Fruit fly (Drosophila melanogaster) whole organism, adult: ENCODE data around the gene Nnk.

Experiments
- CG11617 ChIP-seq: fragments of 200-800 bp; sonication (Bioruptor generic); optimal IDR thresholded peaks from 2 replicates; lab custom pipeline; 2017; ENCODE audit warnings: mild to moderate bottlenecking, missing biosample characterization, missing genetic modification reagents, missing genetic modification characterization
- CG12768 ChIP-seq: fragments of 200-800 bp; sonication (Bioruptor generic); optimal IDR thresholded peaks from 2 replicates; lab custom pipeline; 2017; ENCODE audit warnings: missing biosample characterization, missing genetic modification characterization, mild to moderate bottlenecking, moderate library complexity, missing genetic modification reagents
- CG14711 ChIP-seq: fragments of 200-800 bp; sonication (Bioruptor generic); optimal IDR thresholded peaks from 2 replicates; lab custom pipeline; 2018; ENCODE audit warnings: missing biosample characterization, mild to moderate bottlenecking, missing genetic modification characterization, moderate library complexity
- CG1620 ChIP-seq: fragments of 200-800 bp; sonication (Bioruptor generic); optimal IDR thresholded peaks from 2 replicates; lab custom pipeline; 2016; ENCODE audit warnings: missing biosample characterization, missing genetic modification characterization
- CG33017 ChIP-seq: fragments of 200-800 bp; sonication (Bioruptor generic); optimal IDR thresholded peaks from 2 replicates; lab custom pipeline; 2018; ENCODE audit warnings: missing biosample characterization, mild to moderate bottlenecking, missing genetic modification characterization, moderate library complexity
- CG5204 ChIP-seq: fragments of 200-800 bp; sonication (Bioruptor generic); optimal IDR thresholded peaks from 2 replicates; lab custom pipeline; 2016; ENCODE audit warnings: missing biosample characterization, missing genetic modification characterization
- CG7045 ChIP-seq: fragments of 200-800 bp; sonication (Bioruptor generic); optimal IDR thresholded peaks from 2 replicates; lab custom pipeline; 2017; ENCODE audit warnings: missing biosample characterization, mild to moderate bottlenecking, missing genetic modification characterization
- CG7101 ChIP-seq: fragments of 200-800 bp; sonication (Bioruptor generic); optimal IDR thresholded peaks from 2 replicates; lab custom pipeline; 2018; ENCODE audit warnings: missing biosample characterization, mild to moderate bottlenecking, missing genetic modification characterization, moderate library complexity
- Clk ChIP-seq: fragments of 200-800 bp; sonication (Bioruptor generic); optimal IDR thresholded peaks from 2 replicates; lab custom pipeline; 2017; ENCODE audit warnings: missing biosample characterization, missing genetic modification characterization
- Crg-1 ChIP-seq: fragments of 200-800 bp; sonication (Bioruptor generic); optimal IDR thresholded peaks from 2 replicates; lab custom pipeline; 2016; ENCODE audit warnings: missing biosample characterization, missing genetic modification characterization
- Hr96 ChIP-seq: fragments of 200-800 bp; sonication (Bioruptor generic); optimal IDR thresholded peaks from 2 replicates; lab custom pipeline; 2016; ENCODE audit warnings: missing biosample characterization, missing genetic modification characterization
- Mnt ChIP-seq: fragments of 200-800 bp; sonication (Bioruptor generic); optimal IDR thresholded peaks from 2 replicates; lab custom pipeline; 2016; ENCODE audit warnings: missing biosample characterization, mild to moderate bottlenecking, missing genetic modification characterization
- bab1 ChIP-seq: fragments of 200-800 bp; sonication (Bioruptor generic); optimal IDR thresholded peaks from 3 replicates; lab custom pipeline; 2019; ENCODE audit warnings: missing biosample characterization, mild to moderate bottlenecking, missing genetic modification characterization, moderate library complexity
- cic ChIP-seq: fragments of 200-800 bp; sonication (Bioruptor generic); optimal IDR thresholded peaks from 2 replicates; lab custom pipeline; 2017; ENCODE audit warnings: missing biosample characterization, mild to moderate bottlenecking, missing genetic modification characterization, moderate library complexity
- cnc ChIP-seq, 2 experiments: fragments of >200 bp; optimal IDR thresholded peaks; 2 replicates each; lab custom pipeline; 2017
- kay ChIP-seq: fragments of 200-800 bp; sonication (Bioruptor generic); peaks from one replicate; lab custom pipeline; 2016; ENCODE audit warnings: missing biosample characterization, missing genetic modification characterization, borderline replicate concordance
- ovo ChIP-seq: fragments of 200-800 bp; sonication (Bioruptor generic); optimal IDR thresholded peaks from 2 replicates; lab custom pipeline; 2016; ENCODE audit warnings: missing biosample characterization, missing genetic modification characterization
- pad ChIP-seq: fragments of 200-800 bp; sonication (Bioruptor generic); optimal IDR thresholded peaks from 3 replicates; lab custom pipeline; 2017; ENCODE audit warnings: missing biosample characterization, missing genetic modification characterization, mild to moderate bottlenecking, moderate library complexity, missing genetic modification reagents
- tj ChIP-seq: fragments of 200-800 bp; sonication (Bioruptor generic); optimal IDR thresholded peaks from 3 replicates; lab custom pipeline; 2017; ENCODE audit warnings: missing biosample characterization, mild to moderate bottlenecking, missing genetic modification characterization, moderate library complexity
- toe ChIP-seq: fragments of 200-800 bp; sonication (Bioruptor generic); optimal IDR thresholded peaks from 2 replicates; lab custom pipeline; 2016; ENCODE audit warnings: missing biosample characterization, missing genetic modification characterization

The Nnk gene

dm6 chr3R:17825806-17826583, 20.9 kb upstream of the Nnk start:
- TF ChIP-seq CG11617 (GFP tag; lab: Kevin White, UChicago), result no peak

DNA sequence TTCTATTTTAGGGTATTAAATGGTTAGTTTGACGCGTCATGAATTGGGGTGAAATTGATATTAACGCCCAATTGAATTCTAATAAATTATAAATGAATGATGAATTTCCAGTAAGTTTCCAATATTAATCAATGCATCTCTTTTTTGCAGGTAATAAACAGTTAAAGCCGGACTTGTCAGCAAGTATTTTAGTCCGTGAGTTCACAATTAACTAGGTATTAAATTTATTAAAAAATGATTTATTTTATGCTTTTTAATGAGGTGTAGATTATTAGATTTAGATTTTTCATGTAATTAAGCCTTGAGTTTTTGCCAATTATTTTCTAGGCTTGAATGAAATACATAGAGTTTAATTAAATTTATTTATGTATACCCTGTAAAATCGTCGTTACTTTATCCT, 16.7 kb upstream of the Nnk start:
- TF ChIP-seq Mnt (GFP tag; lab: Kevin White, UChicago), result no peak
- peak; percentile 60 for TF ChIP-seq kay (GFP tag; lab: Kevin White, UChicago)

DNA sequence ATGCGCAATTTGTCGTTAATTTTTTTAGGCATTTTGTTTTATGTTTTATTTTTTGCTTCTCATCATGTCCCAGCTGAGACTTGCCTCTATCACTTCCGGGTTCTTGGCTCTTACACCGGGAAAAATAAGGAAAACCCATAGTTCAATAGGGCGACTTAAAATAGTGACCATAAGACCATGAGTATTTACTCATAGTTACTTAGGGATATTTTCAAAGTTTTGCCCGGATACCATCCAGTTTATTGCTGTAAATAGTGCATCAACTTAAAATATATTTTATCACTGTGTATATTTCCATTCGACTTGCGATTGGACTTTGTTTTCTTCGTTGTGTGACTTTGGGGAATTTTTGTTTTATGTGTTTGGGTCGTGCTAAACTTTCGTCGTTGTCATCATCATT, 13.8 kb upstream of the Nnk start:
- no peak for TF ChIP-seq Mnt (GFP tag; lab: Kevin White, UChicago)
- peak; percentile 39 for TF ChIP-seq kay (GFP tag; lab: Kevin White, UChicago)

dm6 chr3R:17814191-17814923, 9.3 kb upstream of the Nnk start:
- TF ChIP-seq CG33017 (tag; lab: Kevin White, UChicago), result no peak
- TF ChIP-seq CG11617 (GFP tag; lab: Kevin White, UChicago), result no peak
- TF ChIP-seq CG12768 (GFP tag; lab: Kevin White, UChicago), result no peak
- no peak for TF ChIP-seq CG1620 (GFP tag; lab: Kevin White, UChicago)

- TF ChIP-seq Hr96 (GFP tag; lab: Kevin White, UChicago) (no peak), CG33017 (tag; lab: Kevin White, UChicago) (no peak), cnc (optimal IDR thresholded peaks at IDR 0.05; lab: Kevin White, UChicago) (no peak), toe (GFP tag; lab: Kevin White, UChicago) (no peak), CG11617 (GFP tag; lab: Kevin White, UChicago) (no peak), Crg-1 (GFP tag; lab: Kevin White, UChicago) (no peak), bab1 (no peak), CG7101 (tag; lab: Kevin White, UChicago) (no peak)
Observed at dm6 chr3R:17812477-17812876, 7.4 kb upstream of the Nnk start.

- TF ChIP-seq bab1 (no peak), cic (GFP tag; lab: Kevin White, UChicago) (no peak), pad (GFP tag; lab: Kevin White, UChicago) (no peak), CG33017 (tag; lab: Kevin White, UChicago) (no peak), CG1620 (GFP tag; lab: Kevin White, UChicago) (no peak), CG7045 (no peak), CG11617 (GFP tag; lab: Kevin White, UChicago) (no peak), Mnt (GFP tag; lab: Kevin White, UChicago) (no peak)
Observed at dm6 chr3R:17811707-17812099, 6.7 kb upstream of the Nnk start.

dm6 chr3R:17810951-17811706, 6.1 kb upstream of the Nnk start, which contains the start of the genes Alg1 and tinc:
Alg1 (minus strand) TSS chr3R:17811134.
tinc (plus strand) TSS chr3R:17811541.
- TF ChIP-seq toe (GFP tag; lab: Kevin White, UChicago) (peak; percentile 62), CG1620 (GFP tag; lab: Kevin White, UChicago) (peak; percentile 58), Hr96 (GFP tag; lab: Kevin White, UChicago) (no peak), cnc (optimal IDR thresholded peaks at IDR 0.05; lab: Kevin White, UChicago) (no peak), CG11617 (GFP tag; lab: Kevin White, UChicago) (peak; percentile 65), kay (GFP tag; lab: Kevin White, UChicago) (no peak), Mnt (GFP tag; lab: Kevin White, UChicago) (peak; percentile 39), CG33017 (tag; lab: Kevin White, UChicago) (peak; percentile 89), CG7101 (tag; lab: Kevin White, UChicago) (peak; percentile 88), CG5204 (GFP tag; lab: Kevin White, UChicago) (no peak), tj (GFP tag; lab: Kevin White, UChicago) (peak; percentile 42), cic (GFP tag; lab: Kevin White, UChicago) (peak; percentile 20), CG7045 (peak; percentile 73), CG14711 (tag; lab: Kevin White, UChicago) (peak; percentile 84), ovo (peak; percentile 15), Crg-1 (GFP tag; lab: Kevin White, UChicago) (no peak), Clk (GFP tag; lab: Kevin White, UChicago) (no peak), CG12768 (GFP tag; lab: Kevin White, UChicago) (peak; percentile 80), bab1 (peak; percentile 86), pad (GFP tag; lab: Kevin White, UChicago) (peak; percentile 34)
